Fruit fly (Drosophila melanogaster) whole organism, wandering third instar larva: ENCODE data around the gene foxo.

ENCODE experiments used
- Abd-B ChIP-seq: fragments of >200 bp; optimal IDR thresholded peaks from 2 replicates; lab custom pipeline; 2017; ENCODE audit warnings: missing biosample characterization, missing genetic modification characterization
- CG32264 ChIP-seq: fragments of 200-800 bp; sonication (Bioruptor generic); optimal IDR thresholded peaks from 2 replicates; lab custom pipeline; 2016; ENCODE audit warnings: missing biosample characterization, missing genetic modification characterization
- CG9705 ChIP-seq: fragments of 200-800 bp; sonication (Bioruptor generic); optimal IDR thresholded peaks from 2 replicates; lab custom pipeline; 2018; ENCODE audit warnings: missing biosample characterization, mild to moderate bottlenecking, missing genetic modification characterization
- CrebA ChIP-seq: fragments of 200-800 bp; sonication (Bioruptor generic); optimal IDR thresholded peaks from 2 replicates; lab custom pipeline; 2016; ENCODE audit warnings: missing biosample characterization, mild to moderate bottlenecking, missing genetic modification characterization, borderline replicate concordance
- Dfd ChIP-seq: fragments of >200 bp; optimal IDR thresholded peaks from 2 replicates; lab custom pipeline; 2017; ENCODE audit warnings: missing biosample characterization, missing genetic modification characterization
- Dif ChIP-seq: fragments of 200-275, 200-300 bp; sonication (Bioruptor generic); optimal IDR thresholded peaks from 2 replicates; lab custom pipeline; 2018; ENCODE audit warnings: missing biosample characterization, missing genetic modification characterization; ENCODE audit not compliant: partially characterized antibody
- GATAd ChIP-seq: sonication (Bioruptor generic); optimal IDR thresholded peaks from 2 replicates; lab custom pipeline; 2016; ENCODE audit warnings: missing biosample characterization, missing genetic modification characterization
- HLH106 ChIP-seq: fragments of 200-800 bp; optimal IDR thresholded peaks from 3 replicates; lab custom pipeline; 2019; ENCODE audit warnings: missing biosample characterization, mild to moderate bottlenecking, missing genetic modification characterization, moderate library complexity
- Hnf4 ChIP-seq: fragments of 200-800 bp; sonication (Bioruptor generic); optimal IDR thresholded peaks from 2 replicates; lab custom pipeline; 2016; ENCODE audit warnings: missing biosample characterization, mild to moderate bottlenecking, missing genetic modification characterization
- Hr78 ChIP-seq: fragments of >200 bp; optimal IDR thresholded peaks from 2 replicates; lab custom pipeline; 2017; ENCODE audit warnings: missing biosample characterization, missing genetic modification characterization
- Hr83 ChIP-seq: fragments of 200-300 bp; sonication (Bioruptor generic); optimal IDR thresholded peaks from 2 replicates; lab custom pipeline; 2016; ENCODE audit warnings: missing biosample characterization, mild to moderate bottlenecking, missing genetic modification characterization, moderate library complexity; ENCODE audit not compliant: poor library complexity, severe bottlenecking
- Jra ChIP-seq: sonication (Bioruptor generic); optimal IDR thresholded peaks from 2 replicates; lab custom pipeline; 2016; ENCODE audit warnings: missing biosample characterization, missing genetic modification characterization
- Mio ChIP-seq: sonication (Bioruptor generic); optimal IDR thresholded peaks from 2 replicates; lab custom pipeline; 2016; ENCODE audit warnings: missing biosample characterization, missing genetic modification characterization
- Myc ChIP-seq: fragments of >200 bp; optimal IDR thresholded peaks from 2 replicates; lab custom pipeline; 2017
- N ChIP-seq: fragments of >200 bp; optimal IDR thresholded peaks from 2 replicates; lab custom pipeline; 2018; ENCODE audit warnings: missing biosample characterization, missing external identifiers, missing genetic modification characterization
- OdsH ChIP-seq: fragments of 200-800 bp; sonication (Bioruptor generic); optimal IDR thresholded peaks from 2 replicates; lab custom pipeline; 2016; ENCODE audit warnings: missing biosample characterization, mild to moderate bottlenecking, missing genetic modification characterization
- Rel ChIP-seq, 2 experiments: fragments of 200-800 bp; sonication (Bioruptor generic) in 1 of 2; optimal IDR thresholded peaks; 2 replicates in 1 of 2; 3 replicates in 1 of 2; lab custom pipeline; 2016 to 2019; ENCODE audit warnings: mild to moderate bottlenecking in 2 of 2, missing biosample characterization in 2 of 2, missing genetic modification characterization in 2 of 2, moderate library complexity in 1 of 2
- Sp1 ChIP-seq: fragments of 200-800 bp; sonication (Bioruptor generic); optimal IDR thresholded peaks from 3 replicates; lab custom pipeline; 2019; ENCODE audit warnings: missing biosample characterization, mild to moderate bottlenecking, missing genetic modification characterization, moderate library complexity
- Vsx2 ChIP-seq: fragments of 200-300, 225-300 bp; sonication (Bioruptor generic); optimal IDR thresholded peaks from 2 replicates; lab custom pipeline; 2018; ENCODE audit warnings: missing biosample characterization, missing genetic modification characterization; ENCODE audit not compliant: partially characterized antibody
- br ChIP-seq: fragments of 200-800 bp; sonication (Bioruptor generic); optimal IDR thresholded peaks from 2 replicates; lab custom pipeline; 2016; ENCODE audit warnings: missing biosample characterization, missing genetic modification characterization
- brk ChIP-seq: fragments of 200-800 bp; sonication (Bioruptor generic); optimal IDR thresholded peaks from 2 replicates; lab custom pipeline; 2016; ENCODE audit warnings: missing biosample characterization, mild to moderate bottlenecking, missing genetic modification characterization
- dl ChIP-seq, 2 experiments: fragments of 175-275, 200-275 bp in 1 of 2; fragments of 200-275 bp in 1 of 2; sonication (Bioruptor generic); optimal IDR thresholded peaks; lab custom pipeline; 2018; ENCODE audit warnings: mild to moderate bottlenecking in 2 of 2, missing biosample characterization in 2 of 2, missing genetic modification characterization in 2 of 2, moderate library complexity in 2 of 2; ENCODE audit not compliant: partially characterized antibody in 2 of 2, insufficient read depth in 1 of 2
- dmrt93B ChIP-seq: fragments of 200-800 bp; sonication (Bioruptor generic); optimal IDR thresholded peaks from 2 replicates; lab custom pipeline; 2018; ENCODE audit warnings: missing biosample characterization, mild to moderate bottlenecking, missing genetic modification characterization
- dsf ChIP-seq: sonication (Bioruptor generic); optimal IDR thresholded peaks from 2 replicates; lab custom pipeline; 2016; ENCODE audit warnings: missing biosample characterization, missing genetic modification characterization, borderline replicate concordance
- ey ChIP-seq: fragments of 200-800 bp; sonication (Bioruptor generic); optimal IDR thresholded peaks from 2 replicates; lab custom pipeline; 2016; ENCODE audit warnings: missing biosample characterization, missing genetic modification characterization
- foxo ChIP-seq, 2 experiments: fragments of 200-800 bp; sonication (Bioruptor generic); optimal IDR thresholded peaks; 2 replicates in 1 of 2; 3 replicates in 1 of 2; lab custom pipeline; 2016 to 2017; ENCODE audit warnings: missing biosample characterization in 2 of 2, missing genetic modification characterization in 2 of 2
- fru ChIP-seq: fragments of 200-800 bp; sonication (Bioruptor generic); optimal IDR thresholded peaks from 3 replicates; lab custom pipeline; 2016; ENCODE audit warnings: missing biosample characterization, mild to moderate bottlenecking, missing genetic modification characterization
- h ChIP-seq: fragments of 200-800 bp; sonication (Bioruptor generic); optimal IDR thresholded peaks from 3 replicates; lab custom pipeline; 2016; ENCODE audit warnings: missing biosample characterization, mild to moderate bottlenecking, missing genetic modification characterization
- jim ChIP-seq: fragments of 175-275, 200-325 bp; sonication (Bioruptor generic); optimal IDR thresholded peaks from 2 replicates; lab custom pipeline; 2016; ENCODE audit warnings: missing biosample characterization, mild to moderate bottlenecking, missing genetic modification characterization
- lola ChIP-seq: fragments of >200 bp; optimal IDR thresholded peaks from 2 replicates; lab custom pipeline; 2017; ENCODE audit warnings: missing biosample characterization, missing genetic modification characterization
- pan ChIP-seq: fragments of >200 bp; optimal IDR thresholded peaks from 2 replicates; lab custom pipeline; 2017
- psq ChIP-seq: fragments of 200-800 bp; sonication (Bioruptor generic); optimal IDR thresholded peaks from 3 replicates; lab custom pipeline; 2017; ENCODE audit warnings: missing biosample characterization, mild to moderate bottlenecking, missing genetic modification characterization, moderate library complexity
- rgr ChIP-seq: fragments of 200-800 bp; sonication (Bioruptor generic); optimal IDR thresholded peaks from 3 replicates; lab custom pipeline; 2016; ENCODE audit warnings: missing biosample characterization, mild to moderate bottlenecking, missing genetic modification characterization
- sage ChIP-seq: fragments of 200-800 bp; sonication (Bioruptor generic); optimal IDR thresholded peaks from 2 replicates; lab custom pipeline; 2016; ENCODE audit warnings: missing biosample characterization, mild to moderate bottlenecking, missing genetic modification characterization
- sv ChIP-seq: fragments of 200-800 bp; sonication (Bioruptor generic); optimal IDR thresholded peaks from 3 replicates; lab custom pipeline; 2016; ENCODE audit warnings: missing biosample characterization, missing genetic modification characterization
- tai ChIP-seq: sonication (Bioruptor generic); optimal IDR thresholded peaks from 2 replicates; lab custom pipeline; 2016; ENCODE audit warnings: missing biosample characterization, missing genetic modification characterization
- usp ChIP-seq: fragments of >200 bp; optimal IDR thresholded peaks from 2 replicates; lab custom pipeline; 2017; ENCODE audit warnings: missing biosample characterization, missing genetic modification characterization
- woc ChIP-seq: sonication (Bioruptor generic); optimal IDR thresholded peaks from 2 replicates; lab custom pipeline; 2016; ENCODE audit warnings: missing biosample characterization, mild to moderate bottlenecking, missing genetic modification characterization

foxo gene

dm6 chr3R:14055944-14056319 lies 813 bp upstream of the foxo start:
- TF ChIP-seq Hr83 (peak; percentile 18), Dif (GFP tag; lab: Kevin White, UChicago) (peak; percentile 78), br (GFP tag; lab: Kevin White, UChicago) (peak; percentile 31), Vsx2 (GFP tag; lab: Kevin White, UChicago) (peak; percentile 50), dl (GFP tag; optimal IDR thresholded peaks at IDR 0.05; lab: Kevin White, UChicago; ENCODE audit: insufficient read depth in 1 of 2, partially characterized antibody in 2 of 2) (peak; percentile 67 to 71), ey (GFP tag; lab: Kevin White, UChicago) (no peak), N (no peak), h (GFP tag; lab: Kevin White, UChicago) (no peak), CrebA (GFP tag; lab: Kevin White, UChicago) (peak; percentile 36), Rel (GFP tag; optimal IDR thresholded peaks at IDR 0.05; lab: Kevin White, UChicago) (no peak), Rel (tag; optimal IDR thresholded peaks at IDR 0.05; lab: Kevin White, UChicago) (peak; percentile 83)
- TF ChIP-seq, all 38 proteins: peak for 7

- TF ChIP-seq ey (GFP tag; lab: Kevin White, UChicago) = no peak
- TF ChIP-seq Dfd (GFP tag; lab: Kevin White, UChicago) = peak; percentile 3
- TF ChIP-seq Hr78 (GFP tag; lab: Kevin White, UChicago) = no peak
- no peak for TF ChIP-seq GATAd
- no peak for TF ChIP-seq woc
- no peak for TF ChIP-seq Jra (GFP tag; lab: Kevin White, UChicago)
- TF ChIP-seq tai = no peak
- no peak for TF ChIP-seq Abd-B (GFP tag; lab: Kevin White, UChicago)
- peak; percentile 52 to 60 for TF ChIP-seq dl (GFP tag; optimal IDR thresholded peaks at IDR 0.05; lab: Kevin White, UChicago; ENCODE audit: insufficient read depth in 1 of 2, partially characterized antibody in 2 of 2)
- no peak for TF ChIP-seq usp (GFP tag; lab: Kevin White, UChicago)
- peak; percentile 63 for TF ChIP-seq Vsx2 (GFP tag; lab: Kevin White, UChicago)
- no peak for TF ChIP-seq rgr (GFP tag; lab: Kevin White, UChicago)
- TF ChIP-seq dsf (GFP tag; lab: Kevin White, UChicago) = no peak
- no peak for TF ChIP-seq h (GFP tag; lab: Kevin White, UChicago)
- TF ChIP-seq HLH106 = no peak
- TF ChIP-seq psq (GFP tag; lab: Kevin White, UChicago) = no peak
- peak; percentile 65 for TF ChIP-seq Rel (GFP tag; optimal IDR thresholded peaks at IDR 0.05; lab: Kevin White, UChicago)
- TF ChIP-seq Rel (tag; optimal IDR thresholded peaks at IDR 0.05; lab: Kevin White, UChicago) = no peak
- no peak for TF ChIP-seq CG9705 (GFP tag; lab: Kevin White, UChicago)
- no peak for TF ChIP-seq N
- no peak for TF ChIP-seq Sp1 (GFP tag; lab: Kevin White, UChicago)
- TF ChIP-seq pan (lab: Kevin White, UChicago) = no peak
- no peak for TF ChIP-seq CG32264 (GFP tag; lab: Kevin White, UChicago)
- no peak for TF ChIP-seq Myc (lab: Kevin White, UChicago)
- TF ChIP-seq Mio (GFP tag; lab: Kevin White, UChicago) = no peak
- peak; percentile 81 for TF ChIP-seq sage
- TF ChIP-seq sv (GFP tag; lab: Kevin White, UChicago) = no peak
- no peak for TF ChIP-seq OdsH
- TF ChIP-seq Hnf4 (GFP tag; lab: Kevin White, UChicago) = no peak
- no peak for TF ChIP-seq br (GFP tag; lab: Kevin White, UChicago)
- TF ChIP-seq Hr83 = no peak
- no peak for TF ChIP-seq fru (GFP tag; lab: Kevin White, UChicago)
- no peak for TF ChIP-seq lola (GFP tag; lab: Kevin White, UChicago)
- peak; percentile 84 for TF ChIP-seq Dif (GFP tag; lab: Kevin White, UChicago)
- peak; percentile 71 for TF ChIP-seq CrebA (GFP tag; lab: Kevin White, UChicago)
- peak in 1 of 2 experiments; percentile 7 for TF ChIP-seq foxo (GFP tag; optimal IDR thresholded peaks at IDR 0.05; lab: Kevin White, UChicago)
- TF ChIP-seq brk = no peak
- no peak for TF ChIP-seq jim (GFP tag; lab: Kevin White, UChicago)
- no peak for TF ChIP-seq dmrt93B
These were observed 549 bp downstream of the foxo start for dm6 chr3R:14057132-14057855.
